Fruit fly (Drosophila melanogaster) Kc167 (cell line): ENCODE results near the gene Syx1A.

ENCODE experiments used
- psq ChIP-seq: fragments of >200 bp; optimal IDR thresholded peaks from 2 replicates; lab custom pipeline; 2017; ENCODE audit warnings: missing external identifiers
- ttk ChIP-seq: sonication (Bioruptor generic); optimal IDR thresholded peaks from 2 replicates; lab custom pipeline; 2017; ENCODE audit warnings: missing external identifiers

dm6 chr3R:24054227-24054626 lies 51.3 kb downstream of the Syx1A start, which contains the start of gene CG6000:
- TF ChIP-seq psq (lab: Kevin White, UChicago) (no peak), ttk (no peak)
